Worm (Caenorhabditis elegans) whole organism, L4 larva: ENCODE results near the gene K01A2.6.

Experiments
- F44E2.7 ChIP-seq: fragments of 200-800 bp; sonication (Bioruptor generic); IDR thresholded peaks from 2 replicates; pipeline ENCODE4 v2.1.2; 2022; ENCODE audit warnings: missing genetic modification characterization, missing compliant biosample characterization
- dmd-8 ChIP-seq: fragments of 200-800 bp; sonication (Bioruptor generic); IDR thresholded peaks from 2 replicates; pipeline ENCODE4 v1.3.6; 2022; ENCODE audit warnings: missing genetic modification characterization, missing compliant biosample characterization
- fkh-10 ChIP-seq: fragments of 150-350 bp; optimal IDR thresholded peaks from 2 replicates; lab custom pipeline; 2014; ENCODE audit warnings: missing biosample characterization, missing genetic modification reagents, missing genetic modification characterization
- nhr-10 ChIP-seq: fragments of 150-350 bp; optimal IDR thresholded peaks from 2 replicates; lab custom pipeline; 2014; ENCODE audit warnings: missing biosample characterization, missing genetic modification characterization
- nhr-11 ChIP-seq: fragments of 150-350 bp; optimal IDR thresholded peaks from 2 replicates; lab custom pipeline; 2014; ENCODE audit warnings: missing biosample characterization, missing genetic modification characterization
- nhr-237 ChIP-seq: sonication (generic microtip); optimal IDR thresholded peaks from 2 replicates; lab custom pipeline; 2017; ENCODE audit warnings: missing biosample characterization, missing genetic modification characterization
- nhr-42 ChIP-seq: fragments of 200-800 bp; sonication (Bioruptor generic); IDR thresholded peaks from 2 replicates; pipeline ENCODE4 v1.3.6; 2022; ENCODE audit warnings: missing genetic modification characterization, missing compliant biosample characterization
- nhr-77 ChIP-seq: fragments of 150-350 bp; optimal IDR thresholded peaks from 2 replicates; lab custom pipeline; 2014; ENCODE audit warnings: missing biosample characterization, missing genetic modification characterization
- pha-4 ChIP-seq, 2 experiments: fragments of 150-350 bp in 1 of 2; fragments of 200-800 bp in 1 of 2; sonication (Bioruptor generic) in 1 of 2; IDR thresholded peaks in 1 of 2; optimal IDR thresholded peaks in 1 of 2; 2 replicates each; pipeline versions ENCODE4 v1.3.6 to Lab custom; 2014 to 2022; ENCODE audit warnings: missing genetic modification characterization in 2 of 2, missing genetic modification reagents in 2 of 2, missing biosample characterization in 1 of 2, missing compliant biosample characterization in 1 of 2
- php-3 ChIP-seq: fragments of 200-800 bp; sonication (Bioruptor generic); IDR thresholded peaks from 2 replicates; pipeline ENCODE4 v1.3.6; 2022; ENCODE audit warnings: missing genetic modification reagents, missing genetic modification characterization, missing compliant biosample characterization
- snpc-4 ChIP-seq: fragments of 150-350 bp; optimal IDR thresholded peaks from 2 replicates; lab custom pipeline; 2014; ENCODE audit warnings: missing biosample characterization, missing genetic modification characterization
- spr-1 ChIP-seq: sonication (generic microtip); optimal IDR thresholded peaks from 2 replicates; lab custom pipeline; 2016; ENCODE audit warnings: mild to moderate bottlenecking, missing genetic modification characterization, missing compliant biosample characterization
- tag-97 ChIP-seq: fragments of 200-800 bp; sonication (Bioruptor generic); IDR thresholded peaks from 2 replicates; pipeline ENCODE4 v1.3.6; 2022; ENCODE audit warnings: missing genetic modification characterization, missing compliant biosample characterization

DNA sequence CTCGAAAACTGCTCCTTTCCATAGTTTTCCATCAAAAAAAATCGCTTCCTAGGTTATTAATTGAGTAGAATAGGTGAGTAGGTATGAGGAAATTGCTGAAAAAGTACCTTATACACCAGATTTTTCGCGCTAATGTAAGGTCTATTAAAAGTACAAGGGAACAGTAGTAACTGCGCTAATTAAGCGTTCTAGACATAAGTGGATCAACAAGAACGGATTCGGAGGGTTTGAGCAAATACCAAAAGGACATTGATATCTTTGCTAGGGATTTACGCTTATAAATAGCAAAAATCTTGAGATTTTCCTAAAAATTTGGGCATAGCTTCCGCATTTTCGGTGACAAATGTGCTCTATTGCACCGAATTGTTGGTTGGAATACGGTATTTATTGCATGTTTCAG, 25.9 kb upstream of the K01A2.6 start, which contains the start of gene B0432.7:
- no peak for TF ChIP-seq snpc-4 (tag; lab: Kevin White, UChicago)
- TF ChIP-seq nhr-42 (GFP tag; lab: Robert Waterston, UW): no peak
- no peak for TF ChIP-seq spr-1
- no peak for TF ChIP-seq F44E2.7 (GFP tag; lab: Robert Waterston, UW)
- TF ChIP-seq pha-4 (GFP tag; IDR thresholded peaks at IDR 0.05; lab: Robert Waterston, UW): no peak
- TF ChIP-seq pha-4 (tag; optimal IDR thresholded peaks at IDR 0.05; lab: Kevin White, UChicago): no peak
- no peak for TF ChIP-seq nhr-11
- no peak for TF ChIP-seq tag-97 (GFP tag; lab: Robert Waterston, UW)
- TF ChIP-seq fkh-10: no peak
- no peak for TF ChIP-seq nhr-77
- no peak for TF ChIP-seq nhr-10 (tag; lab: Kevin White, UChicago)
- TF ChIP-seq php-3: no peak
- no peak for TF ChIP-seq nhr-237 (tag; lab: Kevin White, UChicago)
- no peak for TF ChIP-seq dmd-8 (GFP tag; lab: Robert Waterston, UW)
